Worm (Caenorhabditis elegans): ENCODE results near the gene C35A11.4.

C35A11.4 gene

ce11 chrV:5349471-5349870 lies 43.5 kb downstream of the C35A11.4 start, which contains the start of gene T09D3.3:
Gene T09D3.3, minus strand, starts transcription at chrV:5349571.
- TF ChIP-seq F57A8.1 (GFP tag; optimal IDR thresholded peaks at IDR 0.05) (no peak), tbp1 (GFP tag; optimal IDR thresholded peaks at IDR 0.05) (no peak)

DNA sequence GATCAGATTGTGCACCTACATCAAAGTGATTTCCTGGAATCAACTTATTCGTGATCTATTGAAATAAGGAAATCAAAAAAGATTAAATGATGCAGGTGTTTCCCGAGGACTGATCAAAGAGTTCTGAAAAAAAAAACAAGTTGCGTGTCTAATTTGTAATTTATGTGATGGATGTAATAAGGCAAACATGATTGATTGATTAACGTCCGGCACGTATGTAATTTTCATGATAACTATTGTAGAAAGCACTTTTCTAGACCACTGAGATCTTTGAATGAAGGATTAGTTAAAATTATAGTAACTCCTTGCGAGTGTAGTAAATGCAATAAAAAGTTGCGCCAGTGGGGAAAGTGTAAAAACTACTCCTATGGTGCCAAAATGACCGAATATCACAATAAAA lies 47.5 kb downstream of the C35A11.4 start, which contains the start of gene srg-25:
Gene srg-25 (minus strand): TSS at position 101 of the 400 bp plus-strand sequence.
- TF ChIP-seq hrde-1 (tag; optimal IDR thresholded peaks at IDR 0.05; ENCODE audit: borderline replicate concordance) (no peak), bed-2 (GFP tag; IDR thresholded peaks at IDR 0.05) (no peak), K12H6.12 (tag; optimal IDR thresholded peaks at IDR 0.05) (no peak)

- TF ChIP-seq ztf-28 (GFP tag; IDR thresholded peaks at IDR 0.05) (no peak), mes-4 (tag; optimal IDR thresholded peaks at IDR 0.05) (no peak), F33H1.4 (GFP tag; IDR thresholded peaks at IDR 0.05) (no peak), ztf-25 (GFP tag; IDR thresholded peaks at IDR 0.05) (no peak), F55B11.4 (tag; optimal IDR thresholded peaks at IDR 0.05; ENCODE audit: borderline replicate concordance, insufficient read depth) (no peak), pbrm-1 (GFP tag; IDR thresholded peaks at IDR 0.05) (no peak), ekl-4 (GFP tag; IDR thresholded peaks at IDR 0.05) (no peak), repo-1 (tag; optimal IDR thresholded peaks at IDR 0.05) (no peak), him-1 (tag; optimal IDR thresholded peaks at IDR 0.05) (no peak), Y79H2A.3 (GFP tag; conservative IDR thresholded peaks at IDR 0.05) (no peak), rcor-1 (GFP tag; IDR thresholded peaks at IDR 0.05) (no peak), lsl-1 (GFP tag; optimal IDR thresholded peaks at IDR 0.05) (no peak), mel-28 (tag; optimal IDR thresholded peaks at IDR 0.05; ENCODE audit: borderline replicate concordance) (no peak), aptf-3 (GFP tag; IDR thresholded peaks at IDR 0.05) (no peak), snpc-3.4 (tag; optimal IDR thresholded peaks at IDR 0.05) (no peak), ceh-79 (tag; optimal IDR thresholded peaks at IDR 0.05) (no peak), snpc-1.3 (tag; optimal IDR thresholded peaks at IDR 0.05; ENCODE audit: insufficient read depth) (no peak), ets-4 (GFP tag; optimal IDR thresholded peaks at IDR 0.05) (no peak), tbp1 (GFP tag; optimal IDR thresholded peaks at IDR 0.05) (no peak), hrde-1 (tag; optimal IDR thresholded peaks at IDR 0.05; ENCODE audit: borderline replicate concordance) (no peak)
These were observed 53.5 kb downstream of the C35A11.4 start, which contains the start of gene srg-27 for ce11 chrV:5339497-5339896. Gene srg-27, plus strand, starts transcription at chrV:5339797.
